Fruit fly (Drosophila melanogaster) whole organism, embryonic: ENCODE measurements around the gene CG2641.
A peak's percentile ranks its signal among the peaks of the same experiment; 100 is the strongest.

Source experiments
- Abd-B ChIP-seq: fragments of 200-800 bp; sonication (Bioruptor generic); optimal IDR thresholded peaks from 2 replicates; lab custom pipeline; 2018; ENCODE audit warnings: missing biosample characterization, mild to moderate bottlenecking, missing genetic modification characterization, moderate library complexity
- CG10979 ChIP-seq: fragments of 200-800 bp; sonication (Bioruptor generic); optimal IDR thresholded peaks from 2 replicates; lab custom pipeline; 2018; ENCODE audit warnings: missing biosample characterization, mild to moderate bottlenecking, missing genetic modification characterization, moderate library complexity
- CG11695 ChIP-seq: fragments of 200-800 bp; sonication (Bioruptor generic); IDR thresholded peaks from 3 replicates; pipeline ENCODE4 v1.3.6; 2022; ENCODE audit warnings: missing biosample characterization, missing genetic modification characterization
- CG12236 ChIP-seq: fragments of 200-800 bp; sonication (Bioruptor generic); optimal IDR thresholded peaks from 2 replicates; lab custom pipeline; 2016; ENCODE audit warnings: missing biosample characterization, missing genetic modification characterization
- CG12391 ChIP-seq: fragments of 200-800 bp; sonication (Bioruptor generic); optimal IDR thresholded peaks from 3 replicates; lab custom pipeline; 2018; ENCODE audit warnings: missing biosample characterization, mild to moderate bottlenecking, missing genetic modification characterization, moderate library complexity
- CG12659 ChIP-seq: fragments of 200-800 bp; sonication (Bioruptor generic); optimal IDR thresholded peaks from 3 replicates; lab custom pipeline; 2017; ENCODE audit warnings: mild to moderate bottlenecking, missing biosample characterization, missing genetic modification reagents, missing genetic modification characterization
- CG14441 ChIP-seq: fragments of 200-800 bp; sonication (Bioruptor generic); IDR thresholded peaks from 2 replicates; pipeline ENCODE4 v1.3.6; 2022; ENCODE audit warnings: missing biosample characterization, missing genetic modification characterization
- CG15479 ChIP-seq: fragments of 200-800 bp; sonication (Bioruptor generic); optimal IDR thresholded peaks from 3 replicates; lab custom pipeline; 2019; ENCODE audit warnings: missing biosample characterization, mild to moderate bottlenecking, missing genetic modification characterization, moderate library complexity
- CG1647 ChIP-seq: fragments of 200-800 bp; sonication (Bioruptor generic); optimal IDR thresholded peaks from 3 replicates; lab custom pipeline; 2016; ENCODE audit warnings: missing biosample characterization, missing genetic modification characterization
- CG16815 ChIP-seq: fragments of 200-800 bp; sonication (Bioruptor generic); optimal IDR thresholded peaks from 3 replicates; lab custom pipeline; 2017; ENCODE audit warnings: missing biosample characterization, mild to moderate bottlenecking, missing genetic modification characterization
- CG18011 ChIP-seq: fragments of 200-800 bp; sonication (Bioruptor generic); optimal IDR thresholded peaks from 2 replicates; lab custom pipeline; 2017; ENCODE audit warnings: missing biosample characterization, missing genetic modification characterization, mild to moderate bottlenecking, moderate library complexity, missing genotype
- CG31224 ChIP-seq: fragments of 200-800 bp; sonication (Bioruptor generic); IDR thresholded peaks from 2 replicates; pipeline ENCODE4 v1.3.6; 2022; ENCODE audit warnings: missing biosample characterization, missing genetic modification characterization
- CG34224 ChIP-seq: fragments of 200-800 bp; sonication (Bioruptor generic); IDR thresholded peaks from 3 replicates; pipeline ENCODE4 v1.3.6; 2022; ENCODE audit warnings: missing biosample characterization, missing genetic modification characterization; ENCODE audit not compliant: partially characterized antibody
- CG43689 ChIP-seq: fragments of 200-800 bp; sonication (Bioruptor generic); IDR thresholded peaks from 2 replicates; pipeline ENCODE4 v1.3.6; 2022; ENCODE audit warnings: missing biosample characterization, missing genetic modification characterization
- CG4617 ChIP-seq: fragments of 200-800 bp; sonication (Bioruptor generic); optimal IDR thresholded peaks from 3 replicates; lab custom pipeline; 2016; ENCODE audit warnings: missing biosample characterization, missing genetic modification characterization, borderline replicate concordance
- CG6791 ChIP-seq: fragments of 200-800 bp; sonication (Bioruptor generic); IDR thresholded peaks from 3 replicates; pipeline ENCODE4 v1.3.6; 2022; ENCODE audit warnings: missing biosample characterization, missing genetic modification characterization; ENCODE audit not compliant: partially characterized antibody
- CG7556 ChIP-seq: fragments of 200-800 bp; sonication (Bioruptor generic); optimal IDR thresholded peaks from 2 replicates; lab custom pipeline; 2017; ENCODE audit warnings: missing biosample characterization, mild to moderate bottlenecking, missing genetic modification characterization
- CG8290 ChIP-seq, 3 experiments: fragments of 200-800 bp; sonication (Bioruptor generic); optimal IDR thresholded peaks; 2 replicates each; lab custom pipeline; 2016 to 2019; ENCODE audit warnings: missing biosample characterization in 3 of 3, missing genetic modification characterization in 3 of 3, mild to moderate bottlenecking in 2 of 3, moderate library complexity in 1 of 3
- CG9437 ChIP-seq: fragments of 200-800 bp; sonication (Bioruptor generic); optimal IDR thresholded peaks from 2 replicates; lab custom pipeline; 2018; ENCODE audit warnings: missing biosample characterization, mild to moderate bottlenecking, missing genetic modification characterization
- CG9876 ChIP-seq: fragments of 200-800 bp; sonication (Bioruptor generic); optimal IDR thresholded peaks from 2 replicates; lab custom pipeline; 2016; ENCODE audit warnings: missing biosample characterization, missing genetic modification characterization
- Hmr ChIP-seq: fragments of 200-800 bp; sonication (Bioruptor generic); optimal IDR thresholded peaks from 3 replicates; lab custom pipeline; 2017; ENCODE audit warnings: mild to moderate bottlenecking, missing biosample characterization, missing genetic modification reagents, missing genetic modification characterization
- Hr3 ChIP-seq: fragments of 200-800 bp; sonication (Bioruptor generic); optimal IDR thresholded peaks from 3 replicates; lab custom pipeline; 2016; ENCODE audit warnings: missing biosample characterization, missing genetic modification characterization
- Lhr ChIP-seq: fragments of 200-800 bp; sonication (Bioruptor generic); optimal IDR thresholded peaks from 3 replicates; lab custom pipeline; 2017; ENCODE audit warnings: mild to moderate bottlenecking, missing biosample characterization, missing genetic modification reagents, missing genetic modification characterization
- MBD-R2 ChIP-seq: fragments of 200-800 bp; sonication (Bioruptor generic); IDR thresholded peaks from 2 replicates; pipeline ENCODE4 v1.3.6; 2022; ENCODE audit warnings: missing biosample characterization, missing genetic modification characterization
- Med ChIP-seq: fragments of 200-800 bp; sonication (Bioruptor generic); peaks from one replicate; lab custom pipeline; 2016; ENCODE audit warnings: missing biosample characterization, missing genetic modification characterization, mild to moderate bottlenecking, inconsistent platforms, moderate library complexity
- PHDP ChIP-seq: fragments of 200-800 bp; sonication (Bioruptor generic); optimal IDR thresholded peaks from 3 replicates; lab custom pipeline; 2018; ENCODE audit warnings: missing biosample characterization, mild to moderate bottlenecking, missing genetic modification characterization, moderate library complexity
- Pdp1 ChIP-seq, 2 experiments: fragments of 200-800 bp; sonication (Bioruptor generic); optimal IDR thresholded peaks; 3 replicates each; lab custom pipeline; 2016; ENCODE audit warnings: missing biosample characterization in 2 of 2, missing genetic modification characterization in 2 of 2, mild to moderate bottlenecking in 1 of 2, moderate library complexity in 1 of 2
- Sox102F ChIP-seq: fragments of 200-800 bp; sonication (Bioruptor generic); optimal IDR thresholded peaks from 2 replicates; lab custom pipeline; 2018; ENCODE audit warnings: missing biosample characterization, mild to moderate bottlenecking, missing genetic modification characterization, moderate library complexity
- Spps ChIP-seq: fragments of 200-800 bp; sonication (Bioruptor generic); optimal IDR thresholded peaks from 2 replicates; lab custom pipeline; 2018; ENCODE audit warnings: missing biosample characterization, mild to moderate bottlenecking, missing genetic modification characterization
- Usf ChIP-seq: fragments of 200-800 bp; sonication (Bioruptor generic); optimal IDR thresholded peaks from 2 replicates; lab custom pipeline; 2017; ENCODE audit warnings: missing genotype, missing biosample characterization, missing genetic modification characterization
- ara ChIP-seq: fragments of 200-800 bp; sonication (Bioruptor generic); IDR thresholded peaks from 2 replicates; pipeline ENCODE4 v1.3.6; 2022; ENCODE audit warnings: missing biosample characterization, missing genetic modification characterization
- chn ChIP-seq: fragments of 200-800 bp; sonication (Bioruptor generic); optimal IDR thresholded peaks from 2 replicates; lab custom pipeline; 2016; ENCODE audit warnings: missing biosample characterization, missing genetic modification characterization
- crol ChIP-seq: fragments of 200-800 bp; sonication (Bioruptor generic); IDR thresholded peaks from 2 replicates; pipeline ENCODE4 v1.3.6; 2022; ENCODE audit warnings: missing biosample characterization, missing genetic modification characterization
- dpn ChIP-seq, 2 experiments: fragments of 200-800 bp; sonication (Bioruptor generic); optimal IDR thresholded peaks; 3 replicates each; lab custom pipeline; 2016; ENCODE audit warnings: missing biosample characterization in 2 of 2, missing genetic modification characterization in 2 of 2
- grau ChIP-seq: fragments of 200-800 bp; optimal IDR thresholded peaks from 3 replicates; lab custom pipeline; 2019; ENCODE audit warnings: missing biosample characterization, mild to moderate bottlenecking, missing genetic modification characterization, moderate library complexity
- insv ChIP-seq, 2 experiments: fragments of 200-800 bp; sonication (Bioruptor generic); optimal IDR thresholded peaks; 3 replicates each; lab custom pipeline; 2016 to 2018; ENCODE audit warnings: missing biosample characterization in 2 of 2, missing genetic modification characterization in 2 of 2
- jumu ChIP-seq: fragments of 200-800 bp; sonication (Bioruptor generic); optimal IDR thresholded peaks from 3 replicates; lab custom pipeline; 2016; ENCODE audit warnings: missing biosample characterization, missing genetic modification characterization
- org-1 ChIP-seq: fragments of 200-800 bp; sonication (Bioruptor generic); optimal IDR thresholded peaks from 2 replicates; lab custom pipeline; 2017; ENCODE audit warnings: missing biosample characterization, missing genetic modification characterization
- sens ChIP-seq: fragments of 200-800 bp; sonication (Bioruptor generic); peaks from one replicate; lab custom pipeline; 2016; ENCODE audit warnings: missing biosample characterization, missing genetic modification characterization
- shn ChIP-seq: fragments of 200-800 bp; sonication (Bioruptor generic); optimal IDR thresholded peaks from 3 replicates; lab custom pipeline; 2016; ENCODE audit warnings: missing biosample characterization, missing genetic modification characterization
- sisA ChIP-seq: fragments of 200-800 bp; sonication (Bioruptor generic); IDR thresholded peaks from 2 replicates; pipeline ENCODE4 v1.3.6; 2022; ENCODE audit warnings: missing biosample characterization, missing genetic modification characterization
- so ChIP-seq: fragments of 200-800 bp; sonication (Bioruptor generic); IDR thresholded peaks from 3 replicates; pipeline ENCODE4 v1.3.6; 2022; ENCODE audit warnings: missing biosample characterization, missing genetic modification characterization
- sr ChIP-seq: fragments of 200-800 bp; sonication (Bioruptor generic); IDR thresholded peaks from 3 replicates; pipeline ENCODE4 v1.3.6; 2022; ENCODE audit warnings: missing biosample characterization, missing genetic modification characterization
- ssp ChIP-seq: fragments of 200-800 bp; sonication (Bioruptor generic); IDR thresholded peaks from 2 replicates; pipeline ENCODE4 v1.3.6; 2022; ENCODE audit warnings: missing biosample characterization, missing genetic modification characterization
- vfl ChIP-seq: fragments of 200-800 bp; sonication (Bioruptor generic); optimal IDR thresholded peaks from 2 replicates; lab custom pipeline; 2016; ENCODE audit warnings: missing biosample characterization, missing genetic modification characterization
- vnd ChIP-seq: fragments of 200-800 bp; sonication (Bioruptor generic); IDR thresholded peaks from 3 replicates; pipeline ENCODE4 v1.3.6; 2022; ENCODE audit warnings: missing biosample characterization, missing genetic modification characterization; ENCODE audit not compliant: partially characterized antibody
- zen2 ChIP-seq: fragments of 200-800 bp; sonication (Bioruptor generic); IDR thresholded peaks from 3 replicates; pipeline ENCODE4 v1.3.6; 2022; ENCODE audit warnings: missing biosample characterization, missing genetic modification characterization; ENCODE audit not compliant: partially characterized antibody

CG2641 gene

DNA sequence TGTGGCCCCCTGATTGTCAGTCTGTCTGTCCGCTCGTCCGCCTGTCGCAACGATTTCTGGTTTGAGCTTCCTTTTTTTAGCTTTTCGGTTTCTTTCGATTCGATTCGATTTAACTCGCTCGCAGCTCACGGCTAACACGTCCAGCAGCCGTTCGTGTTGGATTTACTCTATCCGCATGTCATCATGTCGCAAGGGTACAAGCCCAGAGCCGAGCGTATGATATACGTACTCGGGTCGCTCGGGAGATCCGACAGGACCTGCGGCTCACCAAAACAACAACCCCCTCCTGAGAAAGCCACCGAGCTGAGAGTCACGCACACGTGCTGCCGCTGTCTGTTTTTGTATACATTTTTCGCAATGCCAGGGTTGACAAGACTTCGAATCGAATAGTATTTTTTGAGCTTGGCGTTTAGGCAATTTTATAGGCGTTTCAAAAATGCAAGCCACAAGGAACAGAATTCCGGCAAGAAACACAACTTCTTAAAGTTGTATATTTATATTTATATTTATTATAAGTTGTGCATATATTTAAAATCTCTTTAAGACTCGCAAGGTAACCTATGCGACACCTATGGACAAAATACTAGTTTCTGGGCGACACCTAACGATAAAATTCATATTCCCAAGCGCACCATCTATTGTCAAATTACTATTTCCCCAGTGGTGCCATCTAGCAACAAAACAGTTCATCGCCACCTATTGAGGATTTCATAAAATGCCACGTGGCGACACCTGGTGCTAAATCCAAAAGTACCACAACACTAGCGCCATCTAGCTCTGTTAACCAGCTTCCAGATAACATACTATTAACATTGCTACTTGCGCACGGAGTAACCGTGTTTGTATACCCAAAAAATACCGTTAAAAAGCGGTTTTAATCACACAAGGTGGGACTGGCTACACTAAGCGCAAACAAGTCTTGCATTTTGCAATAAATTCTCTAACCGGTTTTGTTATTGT is 16.1 kb downstream of the CG2641 start, which contains the start of the genes CG2993 and sgll (continued):
- TF ChIP-seq CG11695 (GFP tag; lab: Robert Waterston, UW) (no peak), grau (tag; lab: Kevin White, UChicago) (peak; percentile 87), CG12659 (GFP tag; lab: Kevin White, UChicago) (peak; percentile 81), Hmr (GFP tag; lab: Kevin White, UChicago) (peak; percentile 94), MBD-R2 (peak; percentile 62), ara (peak; percentile 82), chn (peak; percentile 92), so (GFP tag; lab: Robert Waterston, UW) (peak; percentile 57; the same call in 2 of the 3 replicates), sens (peak; percentile 95), CG7556 (GFP tag; lab: Kevin White, UChicago) (peak; percentile 64), CG43689 (GFP tag; lab: Robert Waterston, UW) (peak; percentile 77), ssp (peak; percentile 88), sisA (GFP tag; lab: Robert Waterston, UW) (peak; percentile 96), CG9437 (GFP tag; lab: Kevin White, UChicago) (peak; percentile 51), zen2 (GFP tag; lab: Robert Waterston, UW) (no peak), Med (GFP tag; lab: Kevin White, UChicago) (peak; percentile 99), CG4617 (GFP tag; lab: Kevin White, UChicago) (peak; percentile 86), Pdp1 (GFP tag; optimal IDR thresholded peaks at IDR 0.05; lab: Kevin White, UChicago) (peak; percentile 92), vfl (GFP tag; lab: Kevin White, UChicago) (peak; percentile 51), Abd-B (GFP tag; lab: Kevin White, UChicago) (peak; percentile 79), CG8290 (GFP tag; optimal IDR thresholded peaks at IDR 0.05; lab: Kevin White, UChicago) (peak; percentile 97), CG8290 (tag; optimal IDR thresholded peaks at IDR 0.05; lab: Kevin White, UChicago) (peak; percentile 71 to 98), CG12236 (GFP tag; lab: Kevin White, UChicago) (peak; percentile 83), Hr3 (peak; percentile 95), CG6791 (GFP tag; lab: Robert Waterston, UW) (peak; percentile 65), Usf (peak; percentile 82), shn (GFP tag; lab: Kevin White, UChicago) (peak; percentile 92), Lhr (GFP tag; lab: Kevin White, UChicago) (peak; percentile 99), vnd (no peak), CG1647 (GFP tag; lab: Kevin White, UChicago) (peak; percentile 84), CG9876 (GFP tag; lab: Kevin White, UChicago) (peak; percentile 97), CG18011 (GFP tag; lab: Kevin White, UChicago) (no peak), crol (GFP tag; lab: Robert Waterston, UW) (no peak), PHDP (tag; lab: Kevin White, UChicago) (peak; percentile 81), insv (GFP tag; optimal IDR thresholded peaks at IDR 0.05; lab: Kevin White, UChicago) (peak in 1 of 2 experiments; percentile 76), org-1 (GFP tag; lab: Kevin White, UChicago) (peak; percentile 83), CG15479 (GFP tag; lab: Kevin White, UChicago) (no peak), Sox102F (GFP tag; lab: Kevin White, UChicago) (peak; percentile 94), CG12391 (tag; lab: Kevin White, UChicago) (no peak), dpn (GFP tag; optimal IDR thresholded peaks at IDR 0.05; lab: Kevin White, UChicago) (peak; percentile 97), CG34224 (GFP tag; lab: Robert Waterston, UW) (no peak), Spps (tag; lab: Kevin White, UChicago) (no peak), CG16815 (GFP tag; lab: Kevin White, UChicago) (peak; percentile 93), CG31224 (GFP tag; lab: Robert Waterston, UW) (peak; percentile 76), CG14441 (GFP tag; lab: Robert Waterston, UW) (peak; percentile 93), sr (GFP tag; lab: Robert Waterston, UW) (peak; percentile 81), jumu (GFP tag; lab: Kevin White, UChicago) (peak; percentile 93), CG10979 (tag; lab: Kevin White, UChicago) (peak; percentile 92)
